Fruit fly (Drosophila melanogaster) whole organism, embryonic: ENCODE results near the gene RhoGAP19D.

Experiments used
- ATbp ChIP-seq: fragments of 200-800 bp; sonication (Bioruptor generic); optimal IDR thresholded peaks from 2 replicates; lab custom pipeline; 2017; ENCODE audit warnings: missing biosample characterization, mild to moderate bottlenecking, missing genetic modification characterization, missing genetic modification reagents
- Abd-B ChIP-seq: fragments of 200-800 bp; sonication (Bioruptor generic); optimal IDR thresholded peaks from 2 replicates; lab custom pipeline; 2018; ENCODE audit warnings: missing biosample characterization, mild to moderate bottlenecking, missing genetic modification characterization, moderate library complexity
- CG10654 ChIP-seq: fragments of 200-800 bp; sonication (Bioruptor generic); optimal IDR thresholded peaks from 2 replicates; lab custom pipeline; 2016; ENCODE audit warnings: missing biosample characterization, missing genetic modification characterization
- CG10979 ChIP-seq: fragments of 200-800 bp; sonication (Bioruptor generic); optimal IDR thresholded peaks from 2 replicates; lab custom pipeline; 2018; ENCODE audit warnings: missing biosample characterization, mild to moderate bottlenecking, missing genetic modification characterization, moderate library complexity
- CG12071 ChIP-seq: fragments of 200-800 bp; sonication (Bioruptor generic); optimal IDR thresholded peaks from 3 replicates; lab custom pipeline; 2018; ENCODE audit warnings: missing biosample characterization, mild to moderate bottlenecking, missing genetic modification characterization
- CG12104 ChIP-seq: fragments of 200-800 bp; sonication (Bioruptor generic); optimal IDR thresholded peaks from 3 replicates; lab custom pipeline; 2016; ENCODE audit warnings: missing biosample characterization, missing genetic modification characterization
- CG14860 ChIP-seq: fragments of 200-800 bp; sonication (Bioruptor generic); IDR thresholded peaks from 3 replicates; pipeline ENCODE4 v1.3.6; 2022; ENCODE audit warnings: missing biosample characterization, missing genetic modification characterization; ENCODE audit not compliant: partially characterized antibody
- CG17612 ChIP-seq: fragments of 200-800 bp; sonication (Bioruptor generic); IDR thresholded peaks from 2 replicates; pipeline ENCODE4 v1.3.6; 2022; ENCODE audit warnings: missing biosample characterization, missing genetic modification characterization
- CG1792 ChIP-seq: fragments of 200-800 bp; sonication (Bioruptor generic); optimal IDR thresholded peaks from 2 replicates; lab custom pipeline; 2016; ENCODE audit warnings: missing biosample characterization, missing genetic modification characterization
- CG2120 ChIP-seq: fragments of 200-800 bp; sonication (Bioruptor generic); optimal IDR thresholded peaks from 3 replicates; lab custom pipeline; 2016; ENCODE audit warnings: missing biosample characterization, missing genetic modification characterization
- CG30020 ChIP-seq: fragments of 200-800 bp; optimal IDR thresholded peaks from 2 replicates; lab custom pipeline; 2019; ENCODE audit warnings: missing biosample characterization, mild to moderate bottlenecking, missing genetic modification characterization, moderate library complexity
- CG31441 ChIP-seq: fragments of 200-800 bp; sonication (Bioruptor generic); IDR thresholded peaks from 2 replicates; pipeline ENCODE4 v1.3.6; 2022; ENCODE audit warnings: missing biosample characterization, missing genetic modification characterization
- CG33557 ChIP-seq: fragments of 200-800 bp; sonication (Bioruptor generic); optimal IDR thresholded peaks from 2 replicates; lab custom pipeline; 2019; ENCODE audit warnings: missing biosample characterization, mild to moderate bottlenecking, missing genetic modification characterization, moderate library complexity
- CG3726 ChIP-seq: fragments of 200-800 bp; sonication (Bioruptor generic); IDR thresholded peaks from 3 replicates; pipeline ENCODE4, ENCODE4 v1.3.6; 2022; ENCODE audit warnings: missing biosample characterization, missing genetic modification characterization
- CG4707 ChIP-seq: fragments of 200-800 bp; sonication (Bioruptor generic); optimal IDR thresholded peaks from 2 replicates; lab custom pipeline; 2018; ENCODE audit warnings: missing biosample characterization, mild to moderate bottlenecking, missing genetic modification characterization, moderate library complexity
- CG7271 ChIP-seq: fragments of 200-800 bp; sonication (Bioruptor generic); optimal IDR thresholded peaks from 2 replicates; lab custom pipeline; 2018; ENCODE audit warnings: missing biosample characterization, mild to moderate bottlenecking, missing genetic modification characterization, moderate library complexity
- Camta ChIP-seq: fragments of 200-800 bp; sonication (Bioruptor generic); optimal IDR thresholded peaks from 2 replicates; lab custom pipeline; 2016; ENCODE audit warnings: missing biosample characterization, missing genetic modification characterization
- CrebB ChIP-seq: fragments of 200-800 bp; sonication (Bioruptor generic); optimal IDR thresholded peaks from 3 replicates; lab custom pipeline; 2018; ENCODE audit warnings: missing biosample characterization, mild to moderate bottlenecking, missing genetic modification characterization
- Dip2 ChIP-seq: fragments of 200-800 bp; sonication (Bioruptor generic); IDR thresholded peaks from 2 replicates; pipeline ENCODE4 v1.3.6; 2022; ENCODE audit warnings: missing biosample characterization, missing genetic modification characterization
- Eip74EF ChIP-seq, 2 experiments: fragments of 200-800 bp in 1 of 2; fragments of >200 bp in 1 of 2; sonication (Bioruptor generic) in 1 of 2; optimal IDR thresholded peaks; 2 replicates each; lab custom pipeline; 2017 to 2019; ENCODE audit warnings: missing biosample characterization in 2 of 2, missing genetic modification characterization in 2 of 2, mild to moderate bottlenecking in 1 of 2, moderate library complexity in 1 of 2
- H2.0 ChIP-seq: fragments of 200-800 bp; sonication (Bioruptor generic); IDR thresholded peaks from 2 replicates; pipeline ENCODE4 v1.3.6; 2022; ENCODE audit warnings: missing biosample characterization, missing genetic modification characterization
- Mrtf ChIP-seq: fragments of 200-800 bp; sonication (Bioruptor generic); IDR thresholded peaks from 3 replicates; pipeline ENCODE4 v1.3.6; 2022; ENCODE audit warnings: missing biosample characterization, missing genetic modification characterization
- Side ChIP-seq: fragments of 200-800 bp; sonication (Bioruptor generic); optimal IDR thresholded peaks from 2 replicates; lab custom pipeline; 2016; ENCODE audit warnings: missing biosample characterization, missing genetic modification characterization
- Sox102F ChIP-seq: fragments of 200-800 bp; sonication (Bioruptor generic); optimal IDR thresholded peaks from 2 replicates; lab custom pipeline; 2018; ENCODE audit warnings: missing biosample characterization, mild to moderate bottlenecking, missing genetic modification characterization, moderate library complexity
- Sry-β ChIP-seq: fragments of 200-800 bp; sonication (Bioruptor generic); optimal IDR thresholded peaks from 2 replicates; lab custom pipeline; 2018; ENCODE audit warnings: missing biosample characterization, mild to moderate bottlenecking, missing genetic modification characterization, moderate library complexity
- Sry-δ ChIP-seq: fragments of 200-800 bp; sonication (Bioruptor generic); optimal IDR thresholded peaks from 2 replicates; lab custom pipeline; 2016; ENCODE audit warnings: missing biosample characterization, missing genetic modification characterization
- az2 ChIP-seq: fragments of 200-800 bp; sonication (Bioruptor generic); optimal IDR thresholded peaks from 3 replicates; lab custom pipeline; 2016; ENCODE audit warnings: missing biosample characterization, missing genetic modification characterization
- bigmax ChIP-seq: fragments of 200-800 bp; sonication (Bioruptor generic); optimal IDR thresholded peaks from 2 replicates; lab custom pipeline; 2018; ENCODE audit warnings: missing biosample characterization, mild to moderate bottlenecking, missing genetic modification characterization
- bsh ChIP-seq, 2 experiments: fragments of 200-800 bp; sonication (Bioruptor generic); optimal IDR thresholded peaks; 2 replicates each; lab custom pipeline; 2017 to 2018; ENCODE audit warnings: mild to moderate bottlenecking in 2 of 2, missing biosample characterization in 2 of 2, missing genetic modification characterization in 2 of 2, moderate library complexity in 1 of 2
- btn ChIP-seq: fragments of 200-800 bp; sonication (Bioruptor generic); optimal IDR thresholded peaks from 2 replicates; lab custom pipeline; 2016; ENCODE audit warnings: missing biosample characterization, missing genetic modification characterization
- caup ChIP-seq: fragments of 200-800 bp; sonication (Bioruptor generic); optimal IDR thresholded peaks from 3 replicates; lab custom pipeline; 2017; ENCODE audit warnings: missing biosample characterization, mild to moderate bottlenecking, missing genetic modification characterization, moderate library complexity; ENCODE audit not compliant: severe bottlenecking
- da ChIP-seq: fragments of 200-800 bp; sonication (Bioruptor generic); optimal IDR thresholded peaks from 2 replicates; lab custom pipeline; 2016; ENCODE audit warnings: missing biosample characterization, missing genetic modification characterization
- eve ChIP-seq, 2 experiments: fragments of >200 bp; optimal IDR thresholded peaks; 2 replicates each; lab custom pipeline; 2017; ENCODE audit warnings: missing biosample characterization in 2 of 2, missing genetic modification characterization in 2 of 2
- fd64A ChIP-seq: fragments of 200-800 bp; sonication (Bioruptor generic); optimal IDR thresholded peaks from 3 replicates; lab custom pipeline; 2018; ENCODE audit warnings: missing biosample characterization, mild to moderate bottlenecking, missing genetic modification characterization
- ftz-f1 ChIP-seq: fragments of 200-800 bp; sonication (Bioruptor generic); optimal IDR thresholded peaks from 2 replicates; lab custom pipeline; 2016; ENCODE audit warnings: missing biosample characterization, missing genetic modification characterization
- jumu ChIP-seq: fragments of 200-800 bp; sonication (Bioruptor generic); optimal IDR thresholded peaks from 3 replicates; lab custom pipeline; 2016; ENCODE audit warnings: missing biosample characterization, missing genetic modification characterization
- nau ChIP-seq: fragments of 200-800 bp; sonication (Bioruptor generic); optimal IDR thresholded peaks from 3 replicates; lab custom pipeline; 2017; ENCODE audit warnings: missing biosample characterization, mild to moderate bottlenecking, missing genetic modification characterization, missing genetic modification reagents
- nom ChIP-seq: fragments of 200-800 bp; sonication (Bioruptor generic); optimal IDR thresholded peaks from 2 replicates; lab custom pipeline; 2017; ENCODE audit warnings: missing biosample characterization, missing genetic modification characterization, mild to moderate bottlenecking, moderate library complexity, missing genetic modification reagents
- oc ChIP-seq: fragments of 200-800 bp; sonication (Bioruptor generic); optimal IDR thresholded peaks from 2 replicates; lab custom pipeline; 2018; ENCODE audit warnings: missing biosample characterization, mild to moderate bottlenecking, missing genetic modification characterization, moderate library complexity
- p53 ChIP-seq: fragments of 200-800 bp; sonication (Bioruptor generic); optimal IDR thresholded peaks from 2 replicates; lab custom pipeline; 2016; ENCODE audit warnings: missing biosample characterization, missing genetic modification characterization
- peb ChIP-seq: fragments of 200-800 bp; sonication (Bioruptor generic); IDR thresholded peaks from 2 replicates; pipeline ENCODE4 v1.3.6; 2022; ENCODE audit warnings: missing biosample characterization, missing genetic modification characterization
- pho ChIP-seq: fragments of 200-800 bp; sonication (Bioruptor generic); optimal IDR thresholded peaks from 2 replicates; lab custom pipeline; 2016; ENCODE audit warnings: missing biosample characterization, missing genetic modification characterization
- sens ChIP-seq: fragments of 200-800 bp; sonication (Bioruptor generic); peaks from one replicate; lab custom pipeline; 2016; ENCODE audit warnings: missing biosample characterization, missing genetic modification characterization
- so ChIP-seq: fragments of 200-800 bp; sonication (Bioruptor generic); IDR thresholded peaks from 3 replicates; pipeline ENCODE4 v1.3.6; 2022; ENCODE audit warnings: missing biosample characterization, missing genetic modification characterization
- tap ChIP-seq: fragments of 200-800 bp; optimal IDR thresholded peaks from 3 replicates; lab custom pipeline; 2019; ENCODE audit warnings: missing biosample characterization, mild to moderate bottlenecking, missing genetic modification characterization, moderate library complexity
- tgo ChIP-seq: fragments of 200-800 bp; sonication (Bioruptor generic); IDR thresholded peaks from 3 replicates; pipeline ENCODE4 v1.3.6; 2022; ENCODE audit warnings: missing biosample characterization, missing genetic modification characterization
- tna ChIP-seq: fragments of 200-800 bp; sonication (Bioruptor generic); IDR thresholded peaks from 2 replicates; pipeline ENCODE4 v1.3.6; 2022; ENCODE audit warnings: missing biosample characterization, missing genetic modification characterization; ENCODE audit not compliant: partially characterized antibody
- unc-4 ChIP-seq: fragments of 200-800 bp; sonication (Bioruptor generic); IDR thresholded peaks from 2 replicates; pipeline ENCODE4 v1.3.6; 2022; ENCODE audit warnings: missing biosample characterization, missing genetic modification characterization; ENCODE audit not compliant: partially characterized antibody
- vfl ChIP-seq: fragments of 200-800 bp; sonication (Bioruptor generic); optimal IDR thresholded peaks from 2 replicates; lab custom pipeline; 2016; ENCODE audit warnings: missing biosample characterization, missing genetic modification characterization
- z ChIP-seq: fragments of 200-800 bp; sonication (Bioruptor generic); IDR thresholded peaks from 3 replicates; pipeline ENCODE4 v1.3.6; 2022; ENCODE audit warnings: missing biosample characterization, missing genetic modification characterization
- zen2 ChIP-seq: fragments of 200-800 bp; sonication (Bioruptor generic); IDR thresholded peaks from 3 replicates; pipeline ENCODE4 v1.3.6; 2022; ENCODE audit warnings: missing biosample characterization, missing genetic modification characterization; ENCODE audit not compliant: partially characterized antibody

Gene RhoGAP19D

DNA sequence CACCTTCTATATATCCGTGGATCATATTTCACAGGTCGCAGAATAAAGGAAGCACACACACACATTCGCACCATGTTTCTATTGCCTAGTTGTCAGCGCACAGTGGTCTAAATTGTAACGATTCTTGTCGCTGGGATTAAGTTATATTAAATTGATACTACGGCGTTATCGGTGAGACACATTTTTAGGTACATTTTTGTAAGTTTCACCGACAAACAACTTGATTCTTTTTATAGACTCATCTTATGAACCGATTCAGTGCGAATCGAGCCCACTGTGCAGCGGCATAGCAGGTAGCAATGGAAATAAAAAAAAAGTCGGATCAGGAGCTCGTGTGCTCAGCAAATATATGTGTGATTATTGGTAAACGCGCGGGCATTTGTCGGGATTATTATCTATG, 30.1 kb downstream of the RhoGAP19D start (continued):
- TF ChIP-seq CG2120 (peak; percentile 85), CG3726 (GFP tag; lab: Robert Waterston, UW) (0 out of 3 replicates have a peak, but pooled peaks have one; percentile 39), zen2 (GFP tag; lab: Robert Waterston, UW) (no peak), da (no peak), peb (GFP tag; lab: Robert Waterston, UW) (no peak), btn (peak; percentile 29), oc (tag; lab: Kevin White, UChicago) (peak; percentile 64), CG10654 (GFP tag; lab: Kevin White, UChicago) (peak; percentile 70), ATbp (GFP tag; lab: Kevin White, UChicago) (peak; percentile 73), bigmax (GFP tag; lab: Kevin White, UChicago) (no peak), caup (GFP tag; lab: Kevin White, UChicago) (peak; percentile 40), Side (no peak), CG10979 (peak; percentile 64), Camta (peak; percentile 72), unc-4 (GFP tag; lab: Robert Waterston, UW) (no peak), so (peak; percentile 80), pho (peak; percentile 67), CrebB (tag; lab: Kevin White, UChicago) (peak; percentile 38), Sry-δ (peak; percentile 12), CG31441 (GFP tag; lab: Robert Waterston, UW) (no peak; the same call in 1 of the 2 replicates), tgo (GFP tag; lab: Robert Waterston, UW) (peak; percentile 29; the same call in 2 of the 3 replicates), tap (tag; lab: Kevin White, UChicago) (no peak), eve (GFP tag; optimal IDR thresholded peaks at IDR 0.05; lab: Kevin White, UChicago) (no peak), Eip74EF (GFP tag; optimal IDR thresholded peaks at IDR 0.05; lab: Kevin White, UChicago) (no peak), CG30020 (tag; lab: Kevin White, UChicago) (no peak), CG12071 (GFP tag; lab: Kevin White, UChicago) (no peak), nau (GFP tag; lab: Kevin White, UChicago) (no peak), H2.0 (GFP tag; lab: Robert Waterston, UW) (peak; percentile 70), vfl (GFP tag; lab: Kevin White, UChicago) (peak; percentile 74), CG4707 (GFP tag; lab: Kevin White, UChicago) (peak; percentile 77), CG7271 (tag; lab: Kevin White, UChicago) (peak; percentile 37), ftz-f1 (GFP tag; lab: Kevin White, UChicago) (no peak), Dip2 (no peak), CG17612 (GFP tag; lab: Robert Waterston, UW) (no peak), bsh (GFP tag; optimal IDR thresholded peaks at IDR 0.05; lab: Kevin White, UChicago) (peak; percentile 48 to 84), az2 (GFP tag; lab: Kevin White, UChicago) (peak; percentile 78), CG1792 (peak; percentile 30), CG33557 (GFP tag; lab: Kevin White, UChicago) (no peak), Mrtf (GFP tag; lab: Robert Waterston, UW) (no peak), p53 (GFP tag; lab: Kevin White, UChicago) (no peak), fd64A (no peak), sens (peak; percentile 96), nom (no peak), jumu (GFP tag; lab: Kevin White, UChicago) (no peak), CG12104 (no peak), tna (GFP tag; lab: Robert Waterston, UW) (no peak), CG14860 (no peak), Abd-B (GFP tag; lab: Kevin White, UChicago) (peak; percentile 67), Sox102F (GFP tag; lab: Kevin White, UChicago) (peak; percentile 84), z (GFP tag; lab: Robert Waterston, UW) (no peak), Sry-β (GFP tag; lab: Kevin White, UChicago) (no peak)
